Worm (Caenorhabditis elegans) whole organism, young adult: ENCODE measurements around the gene srsx-22.

Source experiments
- F37B4.10 ChIP-seq: fragments of 200-800 bp; sonication (Bioruptor generic); IDR thresholded peaks from 2 replicates; pipeline ENCODE4 v1.3.6; 2022; ENCODE audit warnings: missing genetic modification characterization, missing compliant biosample characterization
- Y56A3A.18 ChIP-seq: fragments of 200-800 bp; sonication (Bioruptor generic); IDR thresholded peaks from 2 replicates; pipeline ENCODE4 v1.3.6; 2022; ENCODE audit warnings: missing genetic modification reagents, missing genetic modification characterization, missing compliant biosample characterization
- attf-5 ChIP-seq: fragments of 200-800 bp; sonication (Bioruptor generic); optimal IDR thresholded peaks from 2 replicates; lab custom pipeline; 2018; ENCODE audit warnings: mild to moderate bottlenecking, missing genetic modification characterization, missing compliant biosample characterization
- bed-2 ChIP-seq: fragments of 200-800 bp; sonication (Bioruptor generic); IDR thresholded peaks from 2 replicates; pipeline ENCODE4 v1.3.6; 2022; ENCODE audit warnings: missing genetic modification reagents, missing genetic modification characterization, missing compliant biosample characterization
- hmg-20 ChIP-seq: fragments of 200-800 bp; sonication (Bioruptor generic); IDR thresholded peaks from 2 replicates; pipeline ENCODE4 v1.3.6; 2022; ENCODE audit warnings: missing genetic modification reagents, missing genetic modification characterization, missing compliant biosample characterization
- snpc-4 ChIP-seq, 5 experiments: fragments of 150-350 bp in 1 of 5; sonication (generic microtip) in 4 of 5; optimal IDR thresholded peaks; 2 replicates each; lab custom pipeline; 2014 to 2018; ENCODE audit warnings: missing genetic modification characterization in 5 of 5, missing biosample characterization in 3 of 5, antibody characterized with exemption in 2 of 5, mild to moderate bottlenecking in 2 of 5, missing compliant biosample characterization in 2 of 5, missing genotype in 2 of 5, moderate library complexity in 2 of 5, missing genetic modification reagents in 1 of 5
- unc-62 ChIP-seq: fragments of 150-350 bp; optimal IDR thresholded peaks from 2 replicates; lab custom pipeline; 2014; ENCODE audit warnings: missing biosample characterization, missing genetic modification reagents, missing genetic modification characterization

- TF ChIP-seq snpc-4 (GFP tag; optimal IDR thresholded peaks at IDR 0.05; lab: Kevin White, UChicago) (no peak), snpc-4 (tag; optimal IDR thresholded peaks at IDR 0.05; lab: Kevin White, UChicago) (no peak), Y56A3A.18 (GFP tag; lab: Robert Waterston, UW) (no peak), F37B4.10 (GFP tag; lab: Robert Waterston, UW) (no peak), attf-5 (GFP tag; lab: Kevin White, UChicago) (no peak), hmg-20 (GFP tag; lab: Robert Waterston, UW) (no peak), bed-2 (GFP tag; lab: Robert Waterston, UW) (no peak), unc-62 (GFP tag; lab: Kevin White, UChicago) (no peak)
These were observed 8.3 kb downstream of the srsx-22 start, which contains the start of gene F38E1.6 for ce11 chrV:8359792-8360191.
